Fruit fly (Drosophila melanogaster): ENCODE data around the gene rn.

rn gene

dm6 chr3R:7334613-7335012 is 25.2 kb upstream of the rn start (continued):
- TF ChIP-seq CG1529 (GFP tag; optimal IDR thresholded peaks at IDR 0.05) (no peak), Sin3A (optimal IDR thresholded peaks at IDR 0.05) (no peak), unc-4 (GFP tag; IDR thresholded peaks at IDR 0.05; ENCODE audit: partially characterized antibody) (no peak), gce (GFP tag; IDR thresholded peaks at IDR 0.05) (no peak), otp (GFP tag; IDR thresholded peaks at IDR 0.05) (0 out of 3 replicates have a peak, but pooled peaks have one; percentile 9), CG18599 (GFP tag; optimal IDR thresholded peaks at IDR 0.05) (peak; percentile 75), Dbx (GFP tag; IDR thresholded peaks at IDR 0.05) (no peak), cas (GFP tag; IDR thresholded peaks at IDR 0.05) (no peak), phol (tag; optimal IDR thresholded peaks at IDR 0.05) (peak; percentile 4), fu2 (GFP tag; optimal IDR thresholded peaks at IDR 0.05) (no peak), CG3163 (GFP tag; optimal IDR thresholded peaks at IDR 0.05) (no peak), Trl (optimal IDR thresholded peaks at IDR 0.05) (no peak), Trl (GFP tag; optimal IDR thresholded peaks at IDR 0.05) (no peak), hbn (GFP tag; IDR thresholded peaks at IDR 0.05; ENCODE audit: partially characterized antibody) (no peak), yki (optimal IDR thresholded peaks at IDR 0.05) (no peak), CG33557 (GFP tag; optimal IDR thresholded peaks at IDR 0.05) (no peak), CG2199 (GFP tag; IDR thresholded peaks at IDR 0.05) (no peak), Deaf1 (tag; optimal IDR thresholded peaks at IDR 0.05) (no peak), D (optimal IDR thresholded peaks at IDR 0.05) (no peak), D (GFP tag; optimal IDR thresholded peaks at IDR 0.05) (no peak), CG9727 (GFP tag; optimal IDR thresholded peaks at IDR 0.05) (no peak), Ets97D (GFP tag; optimal IDR thresholded peaks at IDR 0.05) (no peak), CG17829 (tag; optimal IDR thresholded peaks at IDR 0.05) (no peak), B-H2 (GFP tag; optimal IDR thresholded peaks at IDR 0.05) (no peak), CG13123 (GFP tag; optimal IDR thresholded peaks at IDR 0.05) (no peak), jumu (GFP tag; optimal IDR thresholded peaks at IDR 0.05) (no peak), YL-1 (GFP tag; optimal IDR thresholded peaks at IDR 0.05) (no peak), CkIIα-i1 (GFP tag; IDR thresholded peaks at IDR 0.05) (no peak), CG16779 (GFP tag; IDR thresholded peaks at IDR 0.05) (no peak), CG9215 (GFP tag; IDR thresholded peaks at IDR 0.05) (no peak), Doc3 (GFP tag; IDR thresholded peaks at IDR 0.05; ENCODE audit: partially characterized antibody) (no peak), CG10959 (GFP tag; IDR thresholded peaks at IDR 0.05) (no peak), Scr (GFP tag; IDR thresholded peaks at IDR 0.05; ENCODE audit: partially characterized antibody) (no peak), hb (GFP tag; IDR thresholded peaks at IDR 0.05; ENCODE audit: partially characterized antibody) (no peak), HHEX (GFP tag; optimal IDR thresholded peaks at IDR 0.05) (peak; percentile 28), nerfin-1 (tag; optimal IDR thresholded peaks at IDR 0.05) (no peak), HLH3B (GFP tag; IDR thresholded peaks at IDR 0.05) (no peak), cwo (GFP tag; optimal IDR thresholded peaks at IDR 0.05) (peak; percentile 20), Taf1 (GFP tag; IDR thresholded peaks at IDR 0.05) (no peak), CG16815 (GFP tag; optimal IDR thresholded peaks at IDR 0.05) (no peak), Jarid2 (GFP tag; optimal IDR thresholded peaks at IDR 0.05) (no peak), Hr3 (GFP tag; optimal IDR thresholded peaks at IDR 0.05) (no peak), CG1603 (tag; optimal IDR thresholded peaks at IDR 0.05) (no peak), CG31365 (tag; optimal IDR thresholded peaks at IDR 0.05) (no peak), Side (GFP tag; optimal IDR thresholded peaks at IDR 0.05) (no peak), CG1832 (GFP tag; optimal IDR thresholded peaks at IDR 0.05) (no peak), CG17385 (GFP tag; optimal IDR thresholded peaks at IDR 0.05) (peak; percentile 9), fd102C (GFP tag; optimal IDR thresholded peaks at IDR 0.05) (no peak), Chrac-16 (GFP tag; optimal IDR thresholded peaks at IDR 0.05) (no peak), MTF-1 (GFP tag; optimal IDR thresholded peaks at IDR 0.05; ENCODE audit: borderline replicate concordance) (no peak), exex (tag; optimal IDR thresholded peaks at IDR 0.05) (no peak), CG8478 (optimal IDR thresholded peaks at IDR 0.05) (no peak), eve (GFP tag; optimal IDR thresholded peaks at IDR 0.05) (no peak)
